Worm (Caenorhabditis elegans) whole organism, L2 larva: Measurements from ENCODE around the gene gst-29.

ENCODE experiments used
- aly-2 ChIP-seq: fragments of 150-350 bp; optimal IDR thresholded peaks from 2 replicates; lab custom pipeline; 2014; ENCODE audit warnings: missing biosample characterization, missing genetic modification characterization
- elt-1 ChIP-seq: fragments of 150-350 bp; optimal IDR thresholded peaks from 2 replicates; lab custom pipeline; 2014; ENCODE audit warnings: missing biosample characterization, missing genetic modification characterization
- lin-13 ChIP-seq: fragments of 150-350 bp; optimal IDR thresholded peaks from 2 replicates; lab custom pipeline; 2014; ENCODE audit warnings: missing biosample characterization, missing genetic modification reagents, missing genetic modification characterization
- lsy-2 ChIP-seq, 2 experiments: fragments of 150-350 bp in 1 of 2; sonication (generic microtip) in 1 of 2; optimal IDR thresholded peaks; 2 replicates each; lab custom pipeline; 2014 to 2017; ENCODE audit warnings: missing biosample characterization in 2 of 2, missing genetic modification characterization in 2 of 2
- nhr-11 ChIP-seq: fragments of 150-350 bp; optimal IDR thresholded peaks from 2 replicates; lab custom pipeline; 2014; ENCODE audit warnings: missing biosample characterization, missing genetic modification characterization
- nhr-237 ChIP-seq: fragments of 150-350 bp; optimal IDR thresholded peaks from 2 replicates; lab custom pipeline; 2014; ENCODE audit warnings: missing biosample characterization, missing genetic modification characterization
- nhr-25 ChIP-seq: fragments of 150-350 bp; sonication (generic microtip); optimal IDR thresholded peaks from 3 replicates; lab custom pipeline; 2014; ENCODE audit warnings: missing biosample characterization, missing genetic modification characterization
- nhr-77 ChIP-seq: fragments of 150-350 bp; optimal IDR thresholded peaks from 2 replicates; lab custom pipeline; 2014; ENCODE audit warnings: missing biosample characterization, missing genetic modification characterization
- skn-1 ChIP-seq: sonication (generic microtip); optimal IDR thresholded peaks from 2 replicates; lab custom pipeline; 2017; ENCODE audit warnings: missing biosample characterization, missing genetic modification characterization
- unc-62 ChIP-seq: fragments of 150-350 bp; optimal IDR thresholded peaks from 2 replicates; lab custom pipeline; 2014; ENCODE audit warnings: missing biosample characterization, missing genetic modification reagents, missing genetic modification characterization
- ztf-11 ChIP-seq: sonication (generic microtip); optimal IDR thresholded peaks from 2 replicates; lab custom pipeline; 2017; ENCODE audit warnings: missing biosample characterization, missing genetic modification characterization

- TF ChIP-seq aly-2 (tag; lab: Kevin White, UChicago), result no peak
- TF ChIP-seq nhr-11 (tag; lab: Kevin White, UChicago), result no peak
- no peak for TF ChIP-seq elt-1 (tag; lab: Kevin White, UChicago)
- no peak for TF ChIP-seq lsy-2 (tag; optimal IDR thresholded peaks at IDR 0.05; lab: Kevin White, UChicago)
- no peak for TF ChIP-seq ztf-11 (tag; lab: Kevin White, UChicago)
- TF ChIP-seq nhr-237, result no peak
- TF ChIP-seq nhr-25 (tag; lab: Kevin White, UChicago), result no peak
- TF ChIP-seq skn-1, result no peak
- TF ChIP-seq lin-13 (GFP tag; lab: Kevin White, UChicago), result no peak
- TF ChIP-seq unc-62 (GFP tag; lab: Kevin White, UChicago), result no peak
- TF ChIP-seq nhr-77 (tag; lab: Kevin White, UChicago), result no peak
Observed at ce11 chrII:15218609-15219008, 48.9 kb upstream of the gst-29 start.
